Fruit fly (Drosophila melanogaster): Measurements from ENCODE around the gene fit.

DNA sequence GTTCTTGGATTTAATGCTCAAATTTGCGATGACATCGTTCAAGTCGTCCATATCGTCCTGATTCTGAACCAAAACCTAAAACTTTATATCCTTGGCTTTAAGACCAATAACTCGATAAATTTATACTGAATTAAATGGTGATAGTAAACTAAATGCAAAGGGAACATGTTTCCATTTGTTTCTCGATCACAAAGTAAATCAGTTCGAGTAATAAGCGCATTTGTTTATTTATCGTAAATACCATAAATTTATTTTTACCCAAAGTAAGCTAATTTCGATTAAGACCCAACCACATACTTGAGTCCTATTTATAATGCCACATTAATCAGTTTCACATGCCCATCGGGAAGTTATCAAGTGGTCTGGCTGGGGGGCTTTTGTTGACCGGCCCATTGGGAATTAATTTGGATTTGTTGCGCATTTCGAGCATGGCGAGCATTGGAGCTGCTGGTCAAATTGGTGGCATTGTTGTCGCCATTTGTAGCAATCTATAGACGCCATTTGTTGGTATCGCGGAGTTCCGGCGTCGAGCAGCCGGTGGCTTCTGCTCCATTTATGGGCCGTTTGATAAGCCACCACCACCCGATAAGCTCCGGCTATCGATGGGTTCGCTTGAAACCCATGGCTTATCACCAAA, 14.7 kb downstream of the fit start, which contains the start of gene CG31174:
- no peak for TF ChIP-seq HLH106 (tag; optimal IDR thresholded peaks at IDR 0.05)
- no peak for TF ChIP-seq GATAd (GFP tag; optimal IDR thresholded peaks at IDR 0.05)
- no peak for TF ChIP-seq dl (GFP tag; optimal IDR thresholded peaks at IDR 0.05; ENCODE audit: insufficient read depth in 1 of 2, partially characterized antibody in 2 of 2)
- no peak for TF ChIP-seq usp (GFP tag; optimal IDR thresholded peaks at IDR 0.05)
- TF ChIP-seq br (GFP tag; optimal IDR thresholded peaks at IDR 0.05): no peak
- no peak for TF ChIP-seq pan (optimal IDR thresholded peaks at IDR 0.05)
- no peak for TF ChIP-seq Abd-B (GFP tag; optimal IDR thresholded peaks at IDR 0.05)
- no peak for TF ChIP-seq jim (GFP tag; optimal IDR thresholded peaks at IDR 0.05)
- TF ChIP-seq Dif (GFP tag; optimal IDR thresholded peaks at IDR 0.05; ENCODE audit: partially characterized antibody): no peak
- no peak for TF ChIP-seq h (GFP tag; optimal IDR thresholded peaks at IDR 0.05)
- TF ChIP-seq Vsx2 (GFP tag; optimal IDR thresholded peaks at IDR 0.05; ENCODE audit: partially characterized antibody): no peak
- TF ChIP-seq tai (GFP tag; optimal IDR thresholded peaks at IDR 0.05): no peak
- no peak for TF ChIP-seq Hnf4 (GFP tag; optimal IDR thresholded peaks at IDR 0.05)
- TF ChIP-seq Mio (GFP tag; optimal IDR thresholded peaks at IDR 0.05): no peak

All from whole organism, wandering third instar larva.